Fruit fly (Drosophila melanogaster) whole organism, adult: ENCODE data around the gene CG43246.

Experiments used
- CG14711 ChIP-seq: fragments of 200-800 bp; sonication (Bioruptor generic); optimal IDR thresholded peaks from 2 replicates; lab custom pipeline; 2018; ENCODE audit warnings: missing biosample characterization, mild to moderate bottlenecking, missing genetic modification characterization, moderate library complexity
- CG1620 ChIP-seq: fragments of 200-800 bp; sonication (Bioruptor generic); optimal IDR thresholded peaks from 2 replicates; lab custom pipeline; 2016; ENCODE audit warnings: missing biosample characterization, missing genetic modification characterization
- Clk ChIP-seq: fragments of 200-800 bp; sonication (Bioruptor generic); optimal IDR thresholded peaks from 2 replicates; lab custom pipeline; 2017; ENCODE audit warnings: missing biosample characterization, missing genetic modification characterization
- Hr96 ChIP-seq: fragments of 200-800 bp; sonication (Bioruptor generic); optimal IDR thresholded peaks from 2 replicates; lab custom pipeline; 2016; ENCODE audit warnings: missing biosample characterization, missing genetic modification characterization
- Mnt ChIP-seq: fragments of 200-800 bp; sonication (Bioruptor generic); optimal IDR thresholded peaks from 2 replicates; lab custom pipeline; 2016; ENCODE audit warnings: missing biosample characterization, mild to moderate bottlenecking, missing genetic modification characterization
- bab1 ChIP-seq: fragments of 200-800 bp; sonication (Bioruptor generic); optimal IDR thresholded peaks from 3 replicates; lab custom pipeline; 2019; ENCODE audit warnings: missing biosample characterization, mild to moderate bottlenecking, missing genetic modification characterization, moderate library complexity
- cic ChIP-seq: fragments of 200-800 bp; sonication (Bioruptor generic); optimal IDR thresholded peaks from 2 replicates; lab custom pipeline; 2017; ENCODE audit warnings: missing biosample characterization, mild to moderate bottlenecking, missing genetic modification characterization, moderate library complexity
- kay ChIP-seq: fragments of 200-800 bp; sonication (Bioruptor generic); peaks from one replicate; lab custom pipeline; 2016; ENCODE audit warnings: missing biosample characterization, missing genetic modification characterization, borderline replicate concordance
- pad ChIP-seq: fragments of 200-800 bp; sonication (Bioruptor generic); optimal IDR thresholded peaks from 3 replicates; lab custom pipeline; 2017; ENCODE audit warnings: missing biosample characterization, missing genetic modification characterization, mild to moderate bottlenecking, moderate library complexity, missing genetic modification reagents
- tj ChIP-seq: fragments of 200-800 bp; sonication (Bioruptor generic); optimal IDR thresholded peaks from 3 replicates; lab custom pipeline; 2017; ENCODE audit warnings: missing biosample characterization, mild to moderate bottlenecking, missing genetic modification characterization, moderate library complexity

DNA sequence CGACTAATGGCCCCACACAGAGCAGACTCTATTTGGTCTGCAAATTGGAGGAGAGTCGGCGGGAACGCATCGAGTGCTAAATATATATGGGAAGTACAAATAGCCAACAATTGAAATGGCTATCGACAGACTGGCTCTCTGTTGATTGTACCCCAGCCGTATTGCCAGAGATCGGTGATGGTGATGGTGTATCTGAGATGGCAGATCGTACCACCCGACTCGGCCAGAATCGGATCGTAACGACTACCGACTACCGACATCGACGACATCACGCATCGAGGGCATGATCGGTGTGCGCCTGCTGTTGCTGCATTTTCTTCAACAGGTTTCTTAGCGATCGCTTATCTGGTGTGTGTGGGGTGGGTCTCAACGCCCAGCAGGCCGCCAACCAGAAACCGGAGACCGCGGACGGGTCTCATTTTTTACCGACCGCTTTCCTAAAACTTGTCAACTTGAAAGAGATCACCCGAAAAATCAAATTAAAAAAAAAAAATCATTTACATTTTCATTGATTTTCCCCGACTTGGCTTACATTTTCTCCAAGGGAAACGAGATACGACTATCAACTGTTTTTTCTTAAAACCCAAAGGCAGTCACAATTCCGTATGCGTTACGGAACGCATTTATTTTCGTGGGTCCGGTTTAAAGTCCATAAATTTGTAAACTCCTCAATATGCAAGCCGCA, 7.7 kb downstream of the CG43246 start:
- TF ChIP-seq tj (GFP tag; lab: Kevin White, UChicago) (peak; percentile 69), pad (GFP tag; lab: Kevin White, UChicago) (peak; percentile 34), CG14711 (tag; lab: Kevin White, UChicago) (no peak), bab1 (GFP tag; lab: Kevin White, UChicago) (no peak), cic (peak; percentile 58), Clk (GFP tag; lab: Kevin White, UChicago) (peak; percentile 41), CG1620 (no peak), Mnt (GFP tag; lab: Kevin White, UChicago) (no peak), kay (GFP tag; lab: Kevin White, UChicago) (no peak), Hr96 (GFP tag; lab: Kevin White, UChicago) (peak; percentile 12)
